Worm (Caenorhabditis elegans) whole organism, midembryonic: ENCODE results near the gene Y39A1A.24.

Experiments used
- T22C8.4 ChIP-seq: fragments of 200-800 bp; sonication (Bioruptor generic); IDR thresholded peaks from 2 replicates; pipeline ENCODE4 v1.3.6; 2022; ENCODE audit warnings: missing genetic modification characterization, missing compliant biosample characterization
- cog-1 ChIP-seq: sonication (generic microtip); optimal IDR thresholded peaks from 2 replicates; lab custom pipeline; 2016; ENCODE audit warnings: missing genetic modification characterization, missing compliant biosample characterization
- flt-1 ChIP-seq: fragments of 200-800 bp; sonication (Bioruptor generic); IDR thresholded peaks from 2 replicates; pipeline ENCODE4 v1.3.6; 2022; ENCODE audit warnings: missing genetic modification characterization, missing compliant biosample characterization
- klf-2 ChIP-seq: fragments of 200-800 bp; sonication (Bioruptor generic); conservative IDR thresholded peaks from 2 replicates; pipeline ENCODE4 v1.3.6; 2022; ENCODE audit warnings: missing genetic modification reagents, missing genetic modification characterization, missing compliant biosample characterization
- med-1 ChIP-seq: sonication (generic microtip); optimal IDR thresholded peaks from 2 replicates; lab custom pipeline; 2017; ENCODE audit warnings: missing genetic modification characterization, mild to moderate bottlenecking, missing compliant biosample characterization, antibody characterized with exemption, missing genetic modification reagents; ENCODE audit not compliant: insufficient read depth
- ref-1 ChIP-seq: fragments of 200-800 bp; sonication (Bioruptor generic); conservative IDR thresholded peaks from 2 replicates; pipeline ENCODE4 v1.3.6; 2022; ENCODE audit warnings: missing genetic modification reagents, missing genetic modification characterization, missing compliant biosample characterization
- tab-1 ChIP-seq: fragments of 200-800 bp; sonication (Bioruptor generic); IDR thresholded peaks from 2 replicates; pipeline ENCODE4 v1.3.6; 2022; ENCODE audit warnings: missing genetic modification characterization, missing compliant biosample characterization
- ztf-23 ChIP-seq: fragments of 200-800 bp; sonication (Bioruptor generic); IDR thresholded peaks from 2 replicates; pipeline ENCODE4 v1.3.6; 2022; ENCODE audit warnings: missing genetic modification reagents, missing genetic modification characterization, missing compliant biosample characterization
- ztf-29 ChIP-seq: fragments of 200-800 bp; sonication (Bioruptor generic); IDR thresholded peaks from 2 replicates; pipeline ENCODE4 v1.3.6; 2022; ENCODE audit warnings: missing genetic modification reagents, missing genetic modification characterization, missing compliant biosample characterization

Y39A1A.24 gene

ce11 chrIII:10634576-10634975, 22.1 kb downstream of the Y39A1A.24 start:
- no peak for TF ChIP-seq ztf-29 (GFP tag; lab: Robert Waterston, UW)
- TF ChIP-seq ref-1 (GFP tag; lab: Robert Waterston, UW): no peak
- TF ChIP-seq flt-1 (GFP tag; lab: Robert Waterston, UW): no peak
- no peak for TF ChIP-seq ztf-23 (GFP tag; lab: Robert Waterston, UW)
- no peak for TF ChIP-seq med-1 (GFP tag; lab: Kevin White, UChicago)

- TF ChIP-seq flt-1 (GFP tag; lab: Robert Waterston, UW) (no peak), ztf-29 (GFP tag; lab: Robert Waterston, UW) (no peak)
Observed at ce11 chrIII:10636493-10637031, 24.1 kb downstream of the Y39A1A.24 start.

DNA sequence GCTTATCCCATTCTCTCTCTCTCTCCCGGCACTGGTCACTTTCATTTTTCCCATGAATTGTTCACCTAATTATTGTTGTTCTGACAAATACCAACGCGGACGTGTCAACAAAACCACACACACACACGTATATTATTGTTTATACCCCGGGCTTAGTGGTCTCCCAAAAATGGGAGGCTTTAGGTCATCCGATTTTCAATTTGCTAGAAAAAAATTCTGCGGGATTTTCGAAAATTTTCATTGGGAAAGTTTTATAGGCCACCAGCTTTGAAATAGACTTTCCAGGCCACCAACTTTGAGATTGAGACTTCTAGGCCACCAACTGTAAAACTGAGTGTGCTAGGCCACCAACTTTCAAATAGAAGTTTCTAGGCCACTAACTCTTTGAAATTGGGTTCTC, 25.5 kb downstream of the Y39A1A.24 start:
- TF ChIP-seq med-1 (GFP tag; lab: Kevin White, UChicago): no peak
- TF ChIP-seq T22C8.4 (GFP tag; lab: Robert Waterston, UW): no peak
- no peak for TF ChIP-seq ztf-29 (GFP tag; lab: Robert Waterston, UW)
- no peak for TF ChIP-seq ref-1 (GFP tag; lab: Robert Waterston, UW)
- TF ChIP-seq tab-1 (GFP tag; lab: Robert Waterston, UW): no peak
- no peak for TF ChIP-seq ztf-23 (GFP tag; lab: Robert Waterston, UW)
- TF ChIP-seq flt-1 (GFP tag; lab: Robert Waterston, UW): no peak
- no peak for TF ChIP-seq cog-1 (tag; lab: Kevin White, UChicago)
- no peak for TF ChIP-seq klf-2 (GFP tag; lab: Robert Waterston, UW)

ce11 chrIII:10638339-10639021, 26.0 kb downstream of the Y39A1A.24 start, which contains the start of gene Y39A1A.27:
Y39A1A.27 (plus strand) TSS chrIII:10638971.
- TF ChIP-seq tab-1 (GFP tag; lab: Robert Waterston, UW) (no peak), T22C8.4 (GFP tag; lab: Robert Waterston, UW) (no peak), cog-1 (tag; lab: Kevin White, UChicago) (no peak), med-1 (GFP tag; lab: Kevin White, UChicago) (no peak), flt-1 (GFP tag; lab: Robert Waterston, UW) (no peak), ref-1 (GFP tag; lab: Robert Waterston, UW) (no peak), ztf-29 (GFP tag; lab: Robert Waterston, UW) (no peak), ztf-23 (GFP tag; lab: Robert Waterston, UW) (no peak), klf-2 (GFP tag; lab: Robert Waterston, UW) (no peak)

DNA sequence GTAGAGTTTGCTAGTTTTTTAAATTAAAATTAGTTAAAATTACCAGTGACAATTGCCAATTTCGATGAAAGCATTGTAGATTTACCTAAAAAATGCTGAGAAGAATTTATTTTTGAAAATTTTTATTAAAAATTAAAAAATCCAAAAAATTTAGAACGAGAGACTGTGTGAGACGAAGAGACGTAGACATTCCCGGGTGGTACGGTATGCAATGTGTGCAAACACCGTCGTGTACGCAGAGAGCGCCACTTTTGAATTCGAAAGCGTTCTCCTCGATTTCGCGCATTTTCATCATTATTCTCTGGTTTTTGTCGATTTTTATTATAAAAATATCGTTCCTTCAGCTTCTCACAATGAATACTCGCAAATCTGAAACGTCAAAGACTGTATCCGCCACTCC, 30.3 kb downstream of the Y39A1A.24 start, which contains the start of the genes dhs-11 and orc-1:
Gene dhs-11, minus strand, starts transcription at position 85 of the 400 bp plus-strand sequence.
Gene orc-1, plus strand, starts transcription at position 349 of the 400 bp plus-strand sequence.
- TF ChIP-seq ztf-29 (GFP tag; lab: Robert Waterston, UW) (no peak), flt-1 (GFP tag; lab: Robert Waterston, UW) (no peak), cog-1 (tag; lab: Kevin White, UChicago) (no peak), ref-1 (GFP tag; lab: Robert Waterston, UW) (no peak), tab-1 (GFP tag; lab: Robert Waterston, UW) (no peak), T22C8.4 (GFP tag; lab: Robert Waterston, UW) (no peak), med-1 (GFP tag; lab: Kevin White, UChicago) (no peak), klf-2 (GFP tag; lab: Robert Waterston, UW) (no peak), ztf-23 (GFP tag; lab: Robert Waterston, UW) (no peak)

DNA sequence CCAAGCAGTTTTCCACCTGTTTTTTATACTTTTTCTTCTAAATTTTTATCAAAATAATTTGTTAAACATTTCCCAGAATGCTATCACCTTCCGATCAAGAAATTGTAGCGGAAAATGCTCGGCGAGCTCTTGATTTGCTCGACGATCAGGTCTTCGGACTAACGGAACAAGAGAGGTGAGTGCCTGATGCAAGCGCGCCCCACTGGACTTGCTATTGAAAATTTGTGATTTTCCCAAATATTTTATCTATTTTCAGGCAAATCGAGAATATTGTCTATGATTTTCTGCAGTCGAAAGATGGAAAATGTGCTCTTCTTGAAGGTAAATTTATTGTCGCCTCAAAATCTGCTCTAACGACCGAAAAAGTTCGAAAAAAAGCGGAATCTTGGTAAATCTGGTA, 33.7 kb downstream of the Y39A1A.24 start, which contains the start of gene orc-4:
Gene orc-4, plus strand, starts transcription at position 77 of the 400 bp plus-strand sequence.
- TF ChIP-seq ztf-29 (GFP tag; lab: Robert Waterston, UW) (no peak), klf-2 (GFP tag; lab: Robert Waterston, UW) (no peak), ztf-23 (GFP tag; lab: Robert Waterston, UW) (no peak), flt-1 (GFP tag; lab: Robert Waterston, UW) (no peak)

DNA sequence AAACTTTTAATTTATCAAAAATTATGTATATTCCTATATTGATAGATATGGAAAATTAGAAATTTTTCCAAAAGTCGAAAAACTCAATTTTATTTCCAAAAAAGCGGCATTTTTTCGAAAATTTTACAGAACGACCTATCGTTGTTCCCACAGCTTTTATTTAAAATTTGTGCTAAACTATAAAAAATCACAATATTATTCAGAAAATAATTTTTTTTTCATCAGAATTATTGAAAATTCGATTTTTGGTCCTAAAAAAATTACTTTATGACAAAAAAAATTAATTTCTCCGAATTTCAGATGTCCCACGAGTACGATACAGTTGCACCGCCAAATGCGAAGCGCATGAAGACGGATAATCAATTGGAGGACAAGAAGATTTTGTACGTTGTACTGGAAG, 36.8 kb downstream of the Y39A1A.24 start, which contains the start of gene emg-1:
Gene emg-1, plus strand, starts transcription at position 301 of the 400 bp plus-strand sequence.
- TF ChIP-seq flt-1 (GFP tag; lab: Robert Waterston, UW): no peak
- TF ChIP-seq tab-1 (GFP tag; lab: Robert Waterston, UW): no peak
- no peak for TF ChIP-seq ztf-29 (GFP tag; lab: Robert Waterston, UW)
- no peak for TF ChIP-seq cog-1 (tag; lab: Kevin White, UChicago)
- TF ChIP-seq T22C8.4 (GFP tag; lab: Robert Waterston, UW): no peak
- TF ChIP-seq med-1 (GFP tag; lab: Kevin White, UChicago): no peak
- TF ChIP-seq ref-1 (GFP tag; lab: Robert Waterston, UW): no peak
- no peak for TF ChIP-seq klf-2 (GFP tag; lab: Robert Waterston, UW)
- no peak for TF ChIP-seq ztf-23 (GFP tag; lab: Robert Waterston, UW)

DNA sequence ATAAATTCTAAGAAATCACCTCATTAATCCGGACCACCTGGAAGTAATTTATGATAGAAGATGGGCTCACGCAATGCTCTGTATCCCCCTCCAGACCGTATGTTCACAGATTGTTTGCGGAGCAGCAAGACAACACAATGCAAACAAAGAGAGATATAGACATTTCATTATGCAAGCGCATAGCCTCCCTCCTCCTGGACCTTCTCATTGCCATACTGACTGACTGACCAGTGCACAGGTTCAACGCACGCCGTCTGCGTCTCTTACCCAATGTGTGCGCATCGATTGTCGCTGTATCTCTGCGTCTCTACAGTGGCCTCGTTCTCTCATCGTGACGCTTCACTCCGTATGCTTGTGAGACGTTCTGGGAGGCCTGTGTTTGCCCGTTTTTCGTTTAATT, 39.2 kb downstream of the Y39A1A.24 start:
- TF ChIP-seq flt-1 (GFP tag; lab: Robert Waterston, UW) (peak; percentile 57; the same call in 1 of the 2 replicates), ztf-23 (GFP tag; lab: Robert Waterston, UW) (no peak; the same call in 1 of the 2 replicates), T22C8.4 (GFP tag; lab: Robert Waterston, UW) (peak; percentile 69; the same call in 1 of the 2 replicates), klf-2 (GFP tag; lab: Robert Waterston, UW) (no peak), med-1 (GFP tag; lab: Kevin White, UChicago) (no peak), cog-1 (tag; lab: Kevin White, UChicago) (peak; percentile 53), ztf-29 (GFP tag; lab: Robert Waterston, UW) (no peak)

DNA sequence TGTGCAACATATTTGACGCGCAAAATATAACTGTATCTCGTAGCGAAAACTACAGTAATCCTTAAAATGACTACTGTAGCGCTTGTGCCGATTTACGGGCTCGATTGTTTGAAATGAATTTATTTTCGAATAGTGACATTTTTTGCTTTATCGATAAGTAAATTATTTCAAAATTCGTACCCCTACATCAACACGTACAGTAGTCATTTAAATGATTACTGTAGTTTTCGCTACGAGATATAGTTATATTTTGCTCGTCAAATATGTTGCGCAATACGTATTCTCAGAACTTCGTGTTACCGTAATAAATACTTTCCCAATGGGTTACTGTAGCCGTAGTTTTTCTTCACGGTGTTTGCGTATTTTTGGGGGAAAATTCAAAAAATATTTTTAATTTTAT, 40.4 kb downstream of the Y39A1A.24 start:
- no peak for TF ChIP-seq T22C8.4 (GFP tag; lab: Robert Waterston, UW)
